Worm (Caenorhabditis elegans) whole organism, L2 larva: ENCODE results near the gene T20B3.14.

Experiments used
- F13H6.1 ChIP-seq: sonication (generic microtip); optimal IDR thresholded peaks from 2 replicates; lab custom pipeline; 2016; ENCODE audit warnings: missing genetic modification characterization, missing compliant biosample characterization
- R02D3.7 ChIP-seq: fragments of 150-350 bp; optimal IDR thresholded peaks from 2 replicates; lab custom pipeline; 2014; ENCODE audit warnings: missing biosample characterization, missing genetic modification characterization
- ZK546.5 ChIP-seq: sonication (generic microtip); optimal IDR thresholded peaks from 2 replicates; lab custom pipeline; 2017; ENCODE audit warnings: missing biosample characterization, missing genetic modification characterization
- aly-2 ChIP-seq: fragments of 150-350 bp; optimal IDR thresholded peaks from 2 replicates; lab custom pipeline; 2014; ENCODE audit warnings: missing biosample characterization, missing genetic modification characterization
- blmp-1 ChIP-seq: sonication (generic microtip); optimal IDR thresholded peaks from 2 replicates; lab custom pipeline; 2017; ENCODE audit warnings: missing genetic modification characterization, mild to moderate bottlenecking, missing compliant biosample characterization, antibody characterized with exemption, moderate library complexity; ENCODE audit not compliant: insufficient read depth
- crh-2 ChIP-seq: sonication (generic microtip); optimal IDR thresholded peaks from 2 replicates; lab custom pipeline; 2017; ENCODE audit warnings: missing biosample characterization, missing genetic modification characterization
- dmd-4 ChIP-seq: sonication (generic microtip); optimal IDR thresholded peaks from 2 replicates; lab custom pipeline; 2017; ENCODE audit warnings: missing biosample characterization, missing genetic modification characterization
- egl-27 ChIP-seq: sonication (generic microtip); optimal IDR thresholded peaks from 3 replicates; lab custom pipeline; 2017; ENCODE audit warnings: missing biosample characterization, missing genetic modification reagents, missing genetic modification characterization
- elt-1 ChIP-seq: fragments of 150-350 bp; optimal IDR thresholded peaks from 2 replicates; lab custom pipeline; 2014; ENCODE audit warnings: missing biosample characterization, missing genetic modification characterization
- elt-3 ChIP-seq: sonication (generic microtip); optimal IDR thresholded peaks from 2 replicates; lab custom pipeline; 2017; ENCODE audit warnings: missing biosample characterization, missing genetic modification characterization
- gmeb-1 ChIP-seq: fragments of 150-350 bp; optimal IDR thresholded peaks from 2 replicates; lab custom pipeline; 2014; ENCODE audit warnings: missing biosample characterization, missing genetic modification characterization
- lsy-2 ChIP-seq, 2 experiments: fragments of 150-350 bp in 1 of 2; sonication (generic microtip) in 1 of 2; optimal IDR thresholded peaks; 2 replicates each; lab custom pipeline; 2014 to 2017; ENCODE audit warnings: missing biosample characterization in 2 of 2, missing genetic modification characterization in 2 of 2
- mbf-1 ChIP-seq: sonication (generic microtip); optimal IDR thresholded peaks from 2 replicates; lab custom pipeline; 2017; ENCODE audit warnings: missing biosample characterization, missing genetic modification characterization
- nhr-129 ChIP-seq: fragments of 150-350 bp; optimal IDR thresholded peaks from 2 replicates; lab custom pipeline; 2014; ENCODE audit warnings: missing biosample characterization, missing genetic modification characterization
- nhr-21 ChIP-seq: fragments of 150-350 bp; optimal IDR thresholded peaks from 2 replicates; lab custom pipeline; 2014; ENCODE audit warnings: missing biosample characterization, missing genetic modification characterization
- nhr-23 ChIP-seq: fragments of 150-350 bp; optimal IDR thresholded peaks from 2 replicates; lab custom pipeline; 2014; ENCODE audit warnings: missing biosample characterization, missing genetic modification reagents, missing genetic modification characterization
- nhr-237 ChIP-seq: fragments of 150-350 bp; optimal IDR thresholded peaks from 2 replicates; lab custom pipeline; 2014; ENCODE audit warnings: missing biosample characterization, missing genetic modification characterization
- nhr-25 ChIP-seq: fragments of 150-350 bp; sonication (generic microtip); optimal IDR thresholded peaks from 3 replicates; lab custom pipeline; 2014; ENCODE audit warnings: missing biosample characterization, missing genetic modification characterization
- nhr-6 ChIP-seq: fragments of 150-350 bp; optimal IDR thresholded peaks from 2 replicates; lab custom pipeline; 2014; ENCODE audit warnings: missing biosample characterization, missing genetic modification characterization
- nhr-77 ChIP-seq: fragments of 150-350 bp; optimal IDR thresholded peaks from 2 replicates; lab custom pipeline; 2014; ENCODE audit warnings: missing biosample characterization, missing genetic modification characterization
- peb-1 ChIP-seq: fragments of 150-350 bp; optimal IDR thresholded peaks from 2 replicates; lab custom pipeline; 2014; ENCODE audit warnings: missing biosample characterization, missing genetic modification characterization
- skn-1 ChIP-seq: sonication (generic microtip); optimal IDR thresholded peaks from 2 replicates; lab custom pipeline; 2017; ENCODE audit warnings: missing biosample characterization, missing genetic modification characterization
- sma-3 ChIP-seq: sonication (generic microtip); optimal IDR thresholded peaks from 2 replicates; lab custom pipeline; 2016; ENCODE audit warnings: missing genetic modification reagents, missing genetic modification characterization, missing compliant biosample characterization
- sma-9 ChIP-seq, 2 experiments: fragments of 150-350 bp in 1 of 2; sonication (generic microtip) in 1 of 2; optimal IDR thresholded peaks; 2 replicates each; lab custom pipeline; 2014 to 2016; ENCODE audit warnings: missing genetic modification characterization in 2 of 2, mild to moderate bottlenecking in 1 of 2, missing biosample characterization in 1 of 2, missing compliant biosample characterization in 1 of 2, missing genetic modification reagents in 1 of 2, moderate library complexity in 1 of 2
- unc-39 ChIP-seq: fragments of 150-350 bp; optimal IDR thresholded peaks from 2 replicates; lab custom pipeline; 2014; ENCODE audit warnings: missing biosample characterization, missing genetic modification characterization

T20B3.14 gene

DNA sequence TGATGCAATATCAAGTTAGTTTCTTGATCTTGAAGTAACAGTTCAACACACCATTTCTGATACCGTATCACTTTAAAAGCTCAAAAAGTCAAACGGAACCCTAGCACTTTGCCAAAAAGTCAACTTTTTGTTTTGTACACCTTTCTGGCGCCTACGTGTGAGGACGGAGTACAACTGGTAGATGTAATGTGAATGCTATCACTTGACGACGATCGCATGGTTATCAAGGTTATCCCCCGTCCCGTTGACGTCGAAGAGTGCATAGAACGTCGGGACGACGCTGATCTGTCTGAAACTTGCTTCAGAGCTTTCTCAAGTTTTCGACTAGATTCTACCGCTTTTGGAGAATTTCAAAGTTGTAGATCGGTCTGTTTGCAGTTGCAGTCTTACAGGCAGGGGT is 41.1 kb downstream of the T20B3.14 start:
- TF ChIP-seq blmp-1 = peak; percentile 11
- TF ChIP-seq sma-9 (GFP tag; optimal IDR thresholded peaks at IDR 0.05; lab: Kevin White, UChicago) = peak; percentile 19
- TF ChIP-seq sma-9 (tag; optimal IDR thresholded peaks at IDR 0.05; lab: Kevin White, UChicago) = no peak
- TF ChIP-seq nhr-237 (tag; lab: Kevin White, UChicago) = no peak

DNA sequence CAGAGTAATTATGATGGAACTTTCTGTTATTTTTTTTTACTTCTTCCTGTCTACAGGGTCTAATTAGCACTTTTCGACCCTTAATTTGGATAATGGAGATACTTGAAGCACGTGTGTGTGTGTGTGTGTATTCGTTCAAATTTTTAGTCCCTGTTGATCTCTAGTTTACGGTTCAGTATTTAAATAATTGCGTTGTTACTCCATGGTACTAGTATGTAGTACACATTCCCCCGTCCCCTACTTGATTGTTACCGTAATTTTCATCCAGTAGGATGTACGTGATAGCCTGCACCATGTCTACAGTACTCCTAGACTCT is 41.9 kb downstream of the T20B3.14 start:
- TF ChIP-seq F13H6.1 (tag; lab: Kevin White, UChicago) (no peak), nhr-23 (no peak), nhr-6 (tag; lab: Kevin White, UChicago) (no peak), nhr-21 (tag; lab: Kevin White, UChicago) (no peak), elt-3 (tag; lab: Kevin White, UChicago) (no peak), egl-27 (tag; lab: Kevin White, UChicago) (no peak), sma-3 (GFP tag; lab: Kevin White, UChicago) (no peak), nhr-77 (tag; lab: Kevin White, UChicago) (no peak), crh-2 (tag; lab: Kevin White, UChicago) (no peak), unc-39 (no peak), ZK546.5 (tag; lab: Kevin White, UChicago) (no peak), aly-2 (tag; lab: Kevin White, UChicago) (no peak), dmd-4 (tag; lab: Kevin White, UChicago) (no peak)

DNA sequence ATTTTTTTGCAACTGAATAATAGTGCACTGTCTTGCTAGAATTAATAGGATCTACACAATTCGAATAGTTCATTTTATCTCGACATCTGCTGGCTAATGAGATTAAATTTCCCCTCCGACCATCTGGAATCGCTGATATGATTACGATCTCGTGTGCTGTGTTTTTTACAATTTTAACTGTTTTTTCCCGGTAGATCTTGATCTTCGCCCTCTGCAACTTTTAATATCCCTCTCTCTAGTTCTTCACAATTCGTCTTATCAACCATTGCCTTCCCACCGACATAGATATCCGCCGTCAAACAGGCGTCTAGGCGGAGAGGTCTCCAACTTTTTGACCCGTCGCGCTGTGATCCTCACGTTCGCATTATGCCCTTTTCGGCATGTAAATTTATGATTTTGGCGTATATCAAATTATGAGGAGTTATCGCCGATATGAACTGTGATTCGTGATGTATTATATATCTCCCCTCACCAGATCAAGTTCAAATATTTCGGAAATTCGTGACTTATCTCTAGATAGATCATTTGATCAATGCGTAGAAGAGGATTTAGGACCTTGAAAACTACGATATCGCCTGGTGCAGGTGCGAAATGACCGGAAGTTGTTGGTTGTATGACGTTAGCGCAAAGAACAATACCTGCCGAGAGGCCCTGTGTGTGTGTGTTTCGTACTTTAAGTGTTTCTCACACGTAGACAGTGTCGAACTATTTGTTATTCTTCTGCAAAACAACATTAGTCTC is 42.4 kb downstream of the T20B3.14 start:
- TF ChIP-seq sma-9 (GFP tag; optimal IDR thresholded peaks at IDR 0.05; lab: Kevin White, UChicago) = peak; percentile 43
- TF ChIP-seq sma-9 (tag; optimal IDR thresholded peaks at IDR 0.05; lab: Kevin White, UChicago) = no peak
- peak; percentile 56 for TF ChIP-seq nhr-25
- no peak for TF ChIP-seq peb-1 (tag; lab: Kevin White, UChicago)
- no peak for TF ChIP-seq egl-27 (tag; lab: Kevin White, UChicago)
- TF ChIP-seq elt-3 (tag; lab: Kevin White, UChicago) = peak; percentile 18
- TF ChIP-seq lsy-2 (tag; optimal IDR thresholded peaks at IDR 0.05; lab: Kevin White, UChicago) = no peak
- peak; percentile 9 for TF ChIP-seq nhr-129 (tag; lab: Kevin White, UChicago)
- peak; percentile 25 for TF ChIP-seq sma-3 (GFP tag; lab: Kevin White, UChicago)
- peak; percentile 76 for TF ChIP-seq nhr-21 (tag; lab: Kevin White, UChicago)
- TF ChIP-seq mbf-1 (tag; lab: Kevin White, UChicago) = no peak
- TF ChIP-seq blmp-1 = no peak
- no peak for TF ChIP-seq skn-1
- no peak for TF ChIP-seq R02D3.7 (tag; lab: Kevin White, UChicago)
- no peak for TF ChIP-seq nhr-77 (tag; lab: Kevin White, UChicago)
- peak; percentile 17 for TF ChIP-seq elt-1 (tag; lab: Kevin White, UChicago)
- TF ChIP-seq gmeb-1 (tag; lab: Kevin White, UChicago) = no peak
- TF ChIP-seq, all 48 proteins: peak for 7

DNA sequence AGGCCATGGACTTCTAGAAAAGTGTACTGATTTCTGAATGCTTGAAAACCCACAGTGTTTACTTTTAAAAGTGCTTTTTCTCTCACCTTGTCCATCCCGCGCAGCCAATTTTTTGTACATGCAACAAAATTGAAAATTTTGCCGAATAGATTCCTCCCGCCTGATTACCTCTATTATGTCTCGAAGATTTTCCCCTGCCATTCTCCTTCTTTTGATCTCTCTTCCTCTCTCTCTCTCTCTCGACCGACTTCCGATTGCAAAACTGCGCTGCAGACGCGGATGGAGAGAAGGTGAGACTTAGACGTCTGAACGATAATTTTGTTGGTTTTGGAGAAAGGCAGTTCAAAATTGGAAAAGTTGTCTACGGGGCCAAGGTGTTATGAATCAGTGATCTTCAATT is 46.7 kb downstream of the T20B3.14 start:
- TF ChIP-seq sma-9 (GFP tag; optimal IDR thresholded peaks at IDR 0.05; lab: Kevin White, UChicago) = peak; percentile 9
- no peak for TF ChIP-seq sma-9 (tag; optimal IDR thresholded peaks at IDR 0.05; lab: Kevin White, UChicago)
- TF ChIP-seq nhr-23 = no peak
- peak; percentile 19 for TF ChIP-seq nhr-129 (tag; lab: Kevin White, UChicago)
